Fruit fly (Drosophila melanogaster): ENCODE data around the gene CG31917.

CG31917 gene

DNA sequence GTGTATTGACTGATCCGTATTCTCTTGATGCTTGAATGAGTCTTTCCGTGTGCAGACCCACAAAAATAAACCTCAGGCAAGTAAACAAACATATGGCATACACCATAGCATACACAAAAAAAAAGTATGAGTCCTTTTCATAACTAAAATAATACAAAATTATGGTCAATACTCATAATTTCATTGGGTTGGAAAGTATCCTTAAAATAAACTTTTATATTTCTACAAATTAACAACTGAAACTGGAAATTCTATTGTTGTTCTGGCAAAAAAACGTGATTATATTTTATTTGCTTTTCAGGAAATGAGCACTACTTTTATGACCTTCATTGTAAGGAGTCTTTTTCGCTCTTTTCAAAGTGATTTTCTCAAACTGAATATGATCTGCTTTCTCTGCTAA lies 31.4 kb upstream of the CG31917 start (continued):
- TF ChIP-seq H2.0 (GFP tag; IDR thresholded peaks at IDR 0.05) (no peak), CG13894 (tag; optimal IDR thresholded peaks at IDR 0.05) (no peak), NC2β (GFP tag; optimal IDR thresholded peaks at IDR 0.05) (no peak), CG9876 (GFP tag; optimal IDR thresholded peaks at IDR 0.05) (no peak), Dad (GFP tag; optimal IDR thresholded peaks at IDR 0.05) (no peak), lola (GFP tag; optimal IDR thresholded peaks at IDR 0.05) (peak in 1 of 3 experiments; percentile 57), tx (GFP tag; optimal IDR thresholded peaks at IDR 0.05) (no peak), Atf3 (GFP tag; optimal IDR thresholded peaks at IDR 0.05) (no peak), bigmax (GFP tag; optimal IDR thresholded peaks at IDR 0.05) (no peak), tgo (GFP tag; IDR thresholded peaks at IDR 0.05) (no peak), CG6791 (GFP tag; IDR thresholded peaks at IDR 0.05; ENCODE audit: partially characterized antibody) (no peak), fd64A (GFP tag; optimal IDR thresholded peaks at IDR 0.05) (no peak), fru (optimal IDR thresholded peaks at IDR 0.05) (no peak), CG11696 (GFP tag; IDR thresholded peaks at IDR 0.05) (peak; percentile 88), CG18262 (tag; optimal IDR thresholded peaks at IDR 0.05) (peak; percentile 68), vnd (GFP tag; IDR thresholded peaks at IDR 0.05; ENCODE audit: partially characterized antibody) (no peak), Eip74EF (GFP tag; optimal IDR thresholded peaks at IDR 0.05) (no peak), CG11247 (GFP tag; IDR thresholded peaks at IDR 0.05) (no peak), Bgb (GFP tag; IDR thresholded peaks at IDR 0.05; ENCODE audit: partially characterized antibody) (no peak), dmrt11E (tag; optimal IDR thresholded peaks at IDR 0.05) (peak; percentile 62), D19B (GFP tag; optimal IDR thresholded peaks at IDR 0.05) (no peak), CG7786 (GFP tag; optimal IDR thresholded peaks at IDR 0.05) (no peak), CG7963 (GFP tag; IDR thresholded peaks at IDR 0.05; ENCODE audit: partially characterized antibody) (no peak), stc (GFP tag; IDR thresholded peaks at IDR 0.05) (no peak), CG6272 (GFP tag; IDR thresholded peaks at IDR 0.05) (no peak), CG15269 (tag; optimal IDR thresholded peaks at IDR 0.05) (peak; percentile 23), CG11504 (tag; optimal IDR thresholded peaks at IDR 0.05) (peak; percentile 49), chm (GFP tag; IDR thresholded peaks at IDR 0.05) (no peak), unpg (GFP tag; optimal IDR thresholded peaks at IDR 0.05) (peak; percentile 48), CG12391 (tag; optimal IDR thresholded peaks at IDR 0.05) (peak; percentile 42), CG6254 (GFP tag; optimal IDR thresholded peaks at IDR 0.05) (no peak), fd3F (GFP tag; optimal IDR thresholded peaks at IDR 0.05) (no peak), gfzf (GFP tag; optimal IDR thresholded peaks at IDR 0.05) (no peak), CG3281 (GFP tag; optimal IDR thresholded peaks at IDR 0.05) (no peak), CG14667 (GFP tag; IDR thresholded peaks at IDR 0.05) (no peak), pho (GFP tag; optimal IDR thresholded peaks at IDR 0.05) (no peak), jigr1 (GFP tag; IDR thresholded peaks at IDR 0.05) (no peak), fd102C (GFP tag; optimal IDR thresholded peaks at IDR 0.05) (no peak), CG12299 (tag; optimal IDR thresholded peaks at IDR 0.05) (no peak), HmgZ (tag; optimal IDR thresholded peaks at IDR 0.05) (peak; percentile 4), zen (tag; optimal IDR thresholded peaks at IDR 0.05) (peak; percentile 46), gcm2 (GFP tag; optimal IDR thresholded peaks at IDR 0.05) (no peak), zen2 (GFP tag; IDR thresholded peaks at IDR 0.05; ENCODE audit: partially characterized antibody) (no peak), fd96Cb (tag; optimal IDR thresholded peaks at IDR 0.05) (peak; percentile 33), Rfx (GFP tag; IDR thresholded peaks at IDR 0.05) (no peak), gt (GFP tag; IDR thresholded peaks at IDR 0.05) (no peak), CG7556 (GFP tag; optimal IDR thresholded peaks at IDR 0.05) (no peak), Fer1 (GFP tag; optimal IDR thresholded peaks at IDR 0.05) (peak; percentile 0), sr (GFP tag; IDR thresholded peaks at IDR 0.05) (no peak), ind (GFP tag; optimal IDR thresholded peaks at IDR 0.05) (peak; percentile 11), Fer2 (tag; optimal IDR thresholded peaks at IDR 0.05) (no peak)

Measured in whole organism, embryonic.